Fruit fly (Drosophila melanogaster) whole organism, wandering third instar larva: ENCODE data around the gene Hs2st.

Experiments used
- Abd-B ChIP-seq: fragments of >200 bp; optimal IDR thresholded peaks from 2 replicates; lab custom pipeline; 2017; ENCODE audit warnings: missing biosample characterization, missing genetic modification characterization
- CG32264 ChIP-seq: fragments of 200-800 bp; sonication (Bioruptor generic); optimal IDR thresholded peaks from 2 replicates; lab custom pipeline; 2016; ENCODE audit warnings: missing biosample characterization, missing genetic modification characterization
- CG9705 ChIP-seq: fragments of 200-800 bp; sonication (Bioruptor generic); optimal IDR thresholded peaks from 2 replicates; lab custom pipeline; 2018; ENCODE audit warnings: missing biosample characterization, mild to moderate bottlenecking, missing genetic modification characterization
- CrebA ChIP-seq: fragments of 200-800 bp; sonication (Bioruptor generic); optimal IDR thresholded peaks from 2 replicates; lab custom pipeline; 2016; ENCODE audit warnings: missing biosample characterization, mild to moderate bottlenecking, missing genetic modification characterization, borderline replicate concordance
- Dfd ChIP-seq: fragments of >200 bp; optimal IDR thresholded peaks from 2 replicates; lab custom pipeline; 2017; ENCODE audit warnings: missing biosample characterization, missing genetic modification characterization
- Dif ChIP-seq: fragments of 200-275, 200-300 bp; sonication (Bioruptor generic); optimal IDR thresholded peaks from 2 replicates; lab custom pipeline; 2018; ENCODE audit warnings: missing biosample characterization, missing genetic modification characterization; ENCODE audit not compliant: partially characterized antibody
- GATAd ChIP-seq: sonication (Bioruptor generic); optimal IDR thresholded peaks from 2 replicates; lab custom pipeline; 2016; ENCODE audit warnings: missing biosample characterization, missing genetic modification characterization
- HLH106 ChIP-seq: fragments of 200-800 bp; optimal IDR thresholded peaks from 3 replicates; lab custom pipeline; 2019; ENCODE audit warnings: missing biosample characterization, mild to moderate bottlenecking, missing genetic modification characterization, moderate library complexity
- Hnf4 ChIP-seq: fragments of 200-800 bp; sonication (Bioruptor generic); optimal IDR thresholded peaks from 2 replicates; lab custom pipeline; 2016; ENCODE audit warnings: missing biosample characterization, mild to moderate bottlenecking, missing genetic modification characterization
- Hr83 ChIP-seq: fragments of 200-300 bp; sonication (Bioruptor generic); optimal IDR thresholded peaks from 2 replicates; lab custom pipeline; 2016; ENCODE audit warnings: missing biosample characterization, mild to moderate bottlenecking, missing genetic modification characterization, moderate library complexity; ENCODE audit not compliant: poor library complexity, severe bottlenecking
- Jra ChIP-seq: sonication (Bioruptor generic); optimal IDR thresholded peaks from 2 replicates; lab custom pipeline; 2016; ENCODE audit warnings: missing biosample characterization, missing genetic modification characterization
- Mio ChIP-seq: sonication (Bioruptor generic); optimal IDR thresholded peaks from 2 replicates; lab custom pipeline; 2016; ENCODE audit warnings: missing biosample characterization, missing genetic modification characterization
- Myc ChIP-seq: fragments of >200 bp; optimal IDR thresholded peaks from 2 replicates; lab custom pipeline; 2017
- OdsH ChIP-seq: fragments of 200-800 bp; sonication (Bioruptor generic); optimal IDR thresholded peaks from 2 replicates; lab custom pipeline; 2016; ENCODE audit warnings: missing biosample characterization, mild to moderate bottlenecking, missing genetic modification characterization
- Rel ChIP-seq, 2 experiments: fragments of 200-800 bp; sonication (Bioruptor generic) in 1 of 2; optimal IDR thresholded peaks; 2 replicates in 1 of 2; 3 replicates in 1 of 2; lab custom pipeline; 2016 to 2019; ENCODE audit warnings: mild to moderate bottlenecking in 2 of 2, missing biosample characterization in 2 of 2, missing genetic modification characterization in 2 of 2, moderate library complexity in 1 of 2
- Sp1 ChIP-seq: fragments of 200-800 bp; sonication (Bioruptor generic); optimal IDR thresholded peaks from 3 replicates; lab custom pipeline; 2019; ENCODE audit warnings: missing biosample characterization, mild to moderate bottlenecking, missing genetic modification characterization, moderate library complexity
- Vsx2 ChIP-seq: fragments of 200-300, 225-300 bp; sonication (Bioruptor generic); optimal IDR thresholded peaks from 2 replicates; lab custom pipeline; 2018; ENCODE audit warnings: missing biosample characterization, missing genetic modification characterization; ENCODE audit not compliant: partially characterized antibody
- dl ChIP-seq, 2 experiments: fragments of 175-275, 200-275 bp in 1 of 2; fragments of 200-275 bp in 1 of 2; sonication (Bioruptor generic); optimal IDR thresholded peaks; lab custom pipeline; 2018; ENCODE audit warnings: mild to moderate bottlenecking in 2 of 2, missing biosample characterization in 2 of 2, missing genetic modification characterization in 2 of 2, moderate library complexity in 2 of 2; ENCODE audit not compliant: partially characterized antibody in 2 of 2, insufficient read depth in 1 of 2
- dmrt93B ChIP-seq: fragments of 200-800 bp; sonication (Bioruptor generic); optimal IDR thresholded peaks from 2 replicates; lab custom pipeline; 2018; ENCODE audit warnings: missing biosample characterization, mild to moderate bottlenecking, missing genetic modification characterization
- dsf ChIP-seq: sonication (Bioruptor generic); optimal IDR thresholded peaks from 2 replicates; lab custom pipeline; 2016; ENCODE audit warnings: missing biosample characterization, missing genetic modification characterization, borderline replicate concordance
- ey ChIP-seq: fragments of 200-800 bp; sonication (Bioruptor generic); optimal IDR thresholded peaks from 2 replicates; lab custom pipeline; 2016; ENCODE audit warnings: missing biosample characterization, missing genetic modification characterization
- foxo ChIP-seq, 2 experiments: fragments of 200-800 bp; sonication (Bioruptor generic); optimal IDR thresholded peaks; 2 replicates in 1 of 2; 3 replicates in 1 of 2; lab custom pipeline; 2016 to 2017; ENCODE audit warnings: missing biosample characterization in 2 of 2, missing genetic modification characterization in 2 of 2
- fru ChIP-seq: fragments of 200-800 bp; sonication (Bioruptor generic); optimal IDR thresholded peaks from 3 replicates; lab custom pipeline; 2016; ENCODE audit warnings: missing biosample characterization, mild to moderate bottlenecking, missing genetic modification characterization
- h ChIP-seq: fragments of 200-800 bp; sonication (Bioruptor generic); optimal IDR thresholded peaks from 3 replicates; lab custom pipeline; 2016; ENCODE audit warnings: missing biosample characterization, mild to moderate bottlenecking, missing genetic modification characterization
- lola ChIP-seq: fragments of >200 bp; optimal IDR thresholded peaks from 2 replicates; lab custom pipeline; 2017; ENCODE audit warnings: missing biosample characterization, missing genetic modification characterization
- rgr ChIP-seq: fragments of 200-800 bp; sonication (Bioruptor generic); optimal IDR thresholded peaks from 3 replicates; lab custom pipeline; 2016; ENCODE audit warnings: missing biosample characterization, mild to moderate bottlenecking, missing genetic modification characterization
- sage ChIP-seq: fragments of 200-800 bp; sonication (Bioruptor generic); optimal IDR thresholded peaks from 2 replicates; lab custom pipeline; 2016; ENCODE audit warnings: missing biosample characterization, mild to moderate bottlenecking, missing genetic modification characterization
- sv ChIP-seq: fragments of 200-800 bp; sonication (Bioruptor generic); optimal IDR thresholded peaks from 3 replicates; lab custom pipeline; 2016; ENCODE audit warnings: missing biosample characterization, missing genetic modification characterization
- tai ChIP-seq: sonication (Bioruptor generic); optimal IDR thresholded peaks from 2 replicates; lab custom pipeline; 2016; ENCODE audit warnings: missing biosample characterization, missing genetic modification characterization
- usp ChIP-seq: fragments of >200 bp; optimal IDR thresholded peaks from 2 replicates; lab custom pipeline; 2017; ENCODE audit warnings: missing biosample characterization, missing genetic modification characterization
- woc ChIP-seq: sonication (Bioruptor generic); optimal IDR thresholded peaks from 2 replicates; lab custom pipeline; 2016; ENCODE audit warnings: missing biosample characterization, mild to moderate bottlenecking, missing genetic modification characterization

Hs2st gene

dm6 chr2L:19454070-19454751, 9.7 kb upstream of the Hs2st start, which contains the start of gene CG10026 (continued):
- peak; percentile 53 for TF ChIP-seq HLH106 (tag; lab: Kevin White, UChicago)
- no peak for TF ChIP-seq Mio (GFP tag; lab: Kevin White, UChicago)
- TF ChIP-seq tai (GFP tag; lab: Kevin White, UChicago), result no peak

- TF ChIP-seq HLH106 (tag; lab: Kevin White, UChicago), result peak; percentile 32
- TF ChIP-seq foxo (GFP tag; optimal IDR thresholded peaks at IDR 0.05; lab: Kevin White, UChicago), result peak in 1 of 2 experiments; percentile 23
- peak; percentile 69 for TF ChIP-seq Hr83 (GFP tag; lab: Kevin White, UChicago)
- peak; percentile 6 for TF ChIP-seq woc (GFP tag; lab: Kevin White, UChicago)
- TF ChIP-seq h (GFP tag; lab: Kevin White, UChicago), result peak; percentile 60
- peak; percentile 7 for TF ChIP-seq rgr (GFP tag; lab: Kevin White, UChicago)
- no peak for TF ChIP-seq Sp1 (GFP tag; lab: Kevin White, UChicago)
- TF ChIP-seq Vsx2 (GFP tag; lab: Kevin White, UChicago), result peak; percentile 9
- TF ChIP-seq dsf (GFP tag; lab: Kevin White, UChicago), result no peak
- TF ChIP-seq Jra, result peak; percentile 16
- TF ChIP-seq GATAd (GFP tag; lab: Kevin White, UChicago), result no peak
- no peak for TF ChIP-seq Rel (GFP tag; optimal IDR thresholded peaks at IDR 0.05; lab: Kevin White, UChicago)
- TF ChIP-seq Rel (tag; optimal IDR thresholded peaks at IDR 0.05; lab: Kevin White, UChicago), result peak; percentile 29
- TF ChIP-seq Dfd (GFP tag; lab: Kevin White, UChicago), result no peak
- peak; percentile 66 for TF ChIP-seq Hnf4 (GFP tag; lab: Kevin White, UChicago)
- TF ChIP-seq sv (GFP tag; lab: Kevin White, UChicago), result no peak
Observed at dm6 chr2L:19453381-19453780, 8.8 kb upstream of the Hs2st start, which contains the start of gene Top2. Gene Top2, minus strand, starts transcription at chr2L:19453490.

- TF ChIP-seq h (GFP tag; lab: Kevin White, UChicago), result peak; percentile 89
- no peak for TF ChIP-seq dmrt93B (GFP tag; lab: Kevin White, UChicago)
- no peak for TF ChIP-seq CrebA (GFP tag; lab: Kevin White, UChicago)
- TF ChIP-seq sage (GFP tag; lab: Kevin White, UChicago), result no peak
- peak; percentile 6 for TF ChIP-seq ey (GFP tag; lab: Kevin White, UChicago)
- TF ChIP-seq Abd-B (GFP tag; lab: Kevin White, UChicago), result no peak
- TF ChIP-seq fru (GFP tag; lab: Kevin White, UChicago), result no peak
- TF ChIP-seq HLH106 (tag; lab: Kevin White, UChicago), result peak; percentile 2
- TF ChIP-seq Vsx2 (GFP tag; lab: Kevin White, UChicago), result no peak
- TF ChIP-seq dl (GFP tag; optimal IDR thresholded peaks at IDR 0.05; lab: Kevin White, UChicago; ENCODE audit: insufficient read depth in 1 of 2, partially characterized antibody in 2 of 2), result no peak
- TF ChIP-seq tai (GFP tag; lab: Kevin White, UChicago), result no peak
- TF ChIP-seq Sp1 (GFP tag; lab: Kevin White, UChicago), result no peak
- TF ChIP-seq usp (GFP tag; lab: Kevin White, UChicago), result no peak
- TF ChIP-seq CG9705 (GFP tag; lab: Kevin White, UChicago), result no peak
- TF ChIP-seq dsf (GFP tag; lab: Kevin White, UChicago), result no peak
- no peak for TF ChIP-seq CG32264 (GFP tag; lab: Kevin White, UChicago)
- no peak for TF ChIP-seq GATAd (GFP tag; lab: Kevin White, UChicago)
- TF ChIP-seq OdsH (GFP tag; lab: Kevin White, UChicago), result peak; percentile 26
- peak; percentile 6 for TF ChIP-seq Myc (lab: Kevin White, UChicago)
- no peak for TF ChIP-seq Hr83 (GFP tag; lab: Kevin White, UChicago)
- no peak for TF ChIP-seq Jra
- TF ChIP-seq woc (GFP tag; lab: Kevin White, UChicago), result peak; percentile 33
- TF ChIP-seq rgr (GFP tag; lab: Kevin White, UChicago), result no peak
- no peak for TF ChIP-seq lola
- TF ChIP-seq Dif (GFP tag; lab: Kevin White, UChicago), result no peak
- TF ChIP-seq foxo (GFP tag; optimal IDR thresholded peaks at IDR 0.05; lab: Kevin White, UChicago), result peak in 1 of 2 experiments; percentile 35
Observed at dm6 chr2L:19452535-19453317, 8.2 kb upstream of the Hs2st start.
